Worm (Caenorhabditis elegans) whole organism, L4 larva: ENCODE measurements around the gene F11D5.5.

ENCODE experiments used
- ZK546.5 ChIP-seq, 2 experiments: sonication (generic microtip); optimal IDR thresholded peaks; 2 replicates each; lab custom pipeline; 2017; ENCODE audit warnings: missing biosample characterization in 2 of 2, missing genetic modification characterization in 2 of 2
- aly-2 ChIP-seq: sonication (generic microtip); optimal IDR thresholded peaks from 2 replicates; lab custom pipeline; 2018; ENCODE audit warnings: missing biosample characterization, missing genetic modification characterization
- ama-1 ChIP-seq: fragments of 150-350 bp; optimal IDR thresholded peaks from 2 replicates; lab custom pipeline; 2014; ENCODE audit warnings: inconsistent platforms, mixed read lengths
- dve-1 ChIP-seq: sonication (generic microtip); optimal IDR thresholded peaks from 2 replicates; lab custom pipeline; 2017; ENCODE audit warnings: antibody characterized with exemption, mild to moderate bottlenecking, missing genetic modification characterization, missing compliant biosample characterization; ENCODE audit not compliant: insufficient read depth
- egl-27 ChIP-seq: sonication (generic microtip); optimal IDR thresholded peaks from 3 replicates; lab custom pipeline; 2017; ENCODE audit warnings: missing biosample characterization, missing genetic modification reagents, missing genetic modification characterization
- nhr-10 ChIP-seq: fragments of 150-350 bp; optimal IDR thresholded peaks from 2 replicates; lab custom pipeline; 2014; ENCODE audit warnings: missing biosample characterization, missing genetic modification characterization
- nhr-11 ChIP-seq: fragments of 150-350 bp; optimal IDR thresholded peaks from 2 replicates; lab custom pipeline; 2014; ENCODE audit warnings: missing biosample characterization, missing genetic modification characterization
- pqm-1 ChIP-seq: sonication (generic microtip); optimal IDR thresholded peaks from 2 replicates; lab custom pipeline; 2017; ENCODE audit warnings: missing biosample characterization, missing genetic modification characterization
- zag-1 ChIP-seq: fragments of 150-350 bp; optimal IDR thresholded peaks from 2 replicates; lab custom pipeline; 2014; ENCODE audit warnings: missing biosample characterization, missing genetic modification characterization

DNA sequence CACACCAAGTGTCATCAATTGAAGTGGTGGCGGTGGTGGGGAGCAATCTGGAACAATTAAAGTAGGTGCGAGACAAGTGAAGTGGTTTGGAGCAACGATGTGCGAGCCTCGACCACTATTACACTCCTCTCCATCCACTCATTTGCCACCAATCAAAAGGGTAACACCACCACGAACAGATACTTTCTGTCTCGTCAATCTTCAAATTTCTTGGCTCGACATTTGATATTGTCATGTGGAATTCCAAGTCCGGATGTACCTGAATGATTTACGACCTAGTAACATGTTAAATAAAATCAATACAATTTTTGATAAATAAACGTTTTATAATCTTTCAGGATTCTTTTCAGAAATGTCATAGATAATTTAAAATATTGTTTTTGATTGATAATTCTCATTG is 31.1 kb upstream of the F11D5.5 start, which contains the start of gene sul-1:
- TF ChIP-seq egl-27 (tag; lab: Kevin White, UChicago), result no peak
- TF ChIP-seq aly-2 (tag; lab: Kevin White, UChicago), result no peak
- no peak for TF ChIP-seq zag-1 (tag; lab: Kevin White, UChicago)
- no peak for TF ChIP-seq nhr-10 (tag; lab: Kevin White, UChicago)
- TF ChIP-seq ZK546.5 (tag; optimal IDR thresholded peaks at IDR 0.05; lab: Kevin White, UChicago), result no peak
- TF ChIP-seq nhr-11 (tag; lab: Kevin White, UChicago), result no peak
- TF ChIP-seq ama-1 (lab: Kevin White, UChicago), result no peak
- TF ChIP-seq pqm-1 (tag; lab: Kevin White, UChicago), result no peak
- TF ChIP-seq dve-1 (tag; lab: Kevin White, UChicago), result no peak
